Fruit fly (Drosophila melanogaster): ENCODE measurements around the gene CG2004.

Gene CG2004

DNA sequence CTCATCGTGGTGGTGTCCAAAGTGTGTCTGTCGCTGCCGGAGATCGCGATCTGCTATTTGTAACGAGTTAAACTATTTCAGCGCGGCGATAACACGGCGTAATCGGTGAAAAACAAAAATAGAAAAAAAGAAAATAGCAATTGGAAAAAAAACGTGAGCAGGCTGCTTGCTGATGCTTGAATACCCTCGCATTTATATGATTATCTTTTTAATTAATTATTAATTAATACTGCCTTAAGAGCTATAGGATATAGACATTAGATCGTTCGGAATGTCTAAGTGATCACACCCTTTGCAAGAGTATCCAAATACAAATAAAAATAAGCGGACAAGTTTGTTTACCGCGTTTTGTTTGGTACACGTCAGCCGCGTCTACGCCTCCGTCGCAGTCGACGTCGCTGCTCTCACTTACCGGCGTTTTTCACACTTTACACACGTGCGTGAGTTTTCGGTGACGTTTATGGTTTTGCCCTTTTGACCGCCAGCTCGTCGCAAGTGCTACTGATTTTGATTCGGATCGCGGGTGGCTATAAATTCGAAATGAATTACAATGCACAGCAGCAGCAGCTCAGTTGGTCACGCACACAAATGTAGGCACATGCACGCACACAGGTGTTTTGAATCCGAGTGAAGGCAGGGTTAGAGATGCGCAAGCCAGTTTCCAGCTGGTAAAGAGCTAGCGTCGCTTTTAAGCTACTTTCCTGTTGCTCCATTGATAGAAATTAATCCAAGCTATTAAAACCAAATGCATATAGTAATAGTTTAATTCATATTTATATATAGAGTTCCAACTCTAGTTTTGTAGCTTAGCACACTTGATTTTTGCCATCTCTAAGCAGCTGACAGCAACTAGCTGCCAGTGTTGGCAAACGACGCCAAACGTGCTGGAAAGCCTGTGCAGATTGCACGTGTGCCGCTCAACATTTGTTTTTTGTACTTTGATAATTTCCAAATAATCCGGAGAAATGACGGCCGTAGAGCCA, at the start of gene CG2004, which contains the start of gene CG1785 (continued):
- TF ChIP-seq CG6654 (GFP tag; optimal IDR thresholded peaks at IDR 0.05) (peak; percentile 68), CG1602 (GFP tag; optimal IDR thresholded peaks at IDR 0.05) (peak; percentile 91), Dp (GFP tag; optimal IDR thresholded peaks at IDR 0.05) (peak; percentile 41), CG18476 (GFP tag; optimal IDR thresholded peaks at IDR 0.05) (peak; percentile 93), ftz-f1 (GFP tag; optimal IDR thresholded peaks at IDR 0.05) (peak; percentile 56), cad (GFP tag; optimal IDR thresholded peaks at IDR 0.05) (no peak), lab (GFP tag; optimal IDR thresholded peaks at IDR 0.05) (peak; percentile 93), dati (GFP tag; IDR thresholded peaks at IDR 0.05) (peak; percentile 67), Ets97D (GFP tag; optimal IDR thresholded peaks at IDR 0.05) (peak; percentile 60), CG12219 (GFP tag; optimal IDR thresholded peaks at IDR 0.05) (peak; percentile 61), bowl (GFP tag; IDR thresholded peaks at IDR 0.05) (peak; percentile 78), Bgb (GFP tag; IDR thresholded peaks at IDR 0.05; ENCODE audit: partially characterized antibody) (peak; percentile 60), CG7963 (GFP tag; IDR thresholded peaks at IDR 0.05; ENCODE audit: partially characterized antibody) (no peak), CG7556 (GFP tag; optimal IDR thresholded peaks at IDR 0.05) (peak; percentile 92), run (tag; optimal IDR thresholded peaks at IDR 0.05) (peak; percentile 58), Meics (GFP tag; optimal IDR thresholded peaks at IDR 0.05) (peak; percentile 84), ind (GFP tag; optimal IDR thresholded peaks at IDR 0.05) (peak; percentile 91), NfI (GFP tag; optimal IDR thresholded peaks at IDR 0.05) (peak; percentile 92), CG6765 (GFP tag; optimal IDR thresholded peaks at IDR 0.05) (peak; percentile 74), psq (GFP tag; optimal IDR thresholded peaks at IDR 0.05) (peak; percentile 77), sens (GFP tag) (peak; percentile 96), H2.0 (GFP tag; IDR thresholded peaks at IDR 0.05) (peak; percentile 92), Jarid2 (GFP tag; optimal IDR thresholded peaks at IDR 0.05) (peak; percentile 46), CG33213 (GFP tag; optimal IDR thresholded peaks at IDR 0.05) (peak; percentile 79), peb (GFP tag; IDR thresholded peaks at IDR 0.05) (peak; percentile 91), gt (GFP tag; IDR thresholded peaks at IDR 0.05) (peak; percentile 83), sisA (GFP tag; IDR thresholded peaks at IDR 0.05) (peak; percentile 95), Elba2 (GFP tag; optimal IDR thresholded peaks at IDR 0.05) (peak; percentile 81), B-H1 (GFP tag; IDR thresholded peaks at IDR 0.05) (peak; percentile 86), CG11723 (GFP tag; optimal IDR thresholded peaks at IDR 0.05) (peak; percentile 83), CG11504 (tag; optimal IDR thresholded peaks at IDR 0.05) (peak; percentile 87), CG11247 (GFP tag; IDR thresholded peaks at IDR 0.05) (peak; percentile 93), nerfin-1 (tag; optimal IDR thresholded peaks at IDR 0.05) (peak; percentile 82), CG15073 (GFP tag; optimal IDR thresholded peaks at IDR 0.05) (peak; percentile 51), toy (GFP tag; IDR thresholded peaks at IDR 0.05) (peak; percentile 79), CG32767 (GFP tag; IDR thresholded peaks at IDR 0.05) (peak; percentile 82), eyg (GFP tag; optimal IDR thresholded peaks at IDR 0.05) (no peak), CG9215 (GFP tag; IDR thresholded peaks at IDR 0.05) (peak; percentile 91), CG5180 (GFP tag; optimal IDR thresholded peaks at IDR 0.05) (peak; percentile 63), tap (tag; optimal IDR thresholded peaks at IDR 0.05) (peak; percentile 74), CG17186 (GFP tag; optimal IDR thresholded peaks at IDR 0.05) (peak; percentile 78), sd (tag; optimal IDR thresholded peaks at IDR 0.05) (peak; percentile 46), CG30020 (tag; optimal IDR thresholded peaks at IDR 0.05) (peak; percentile 71), fd96Cb (tag; optimal IDR thresholded peaks at IDR 0.05) (peak; percentile 87), CG6791 (GFP tag; IDR thresholded peaks at IDR 0.05; ENCODE audit: partially characterized antibody) (peak; percentile 54; the same call in 1 of the 3 replicates), Tbp (GFP tag; optimal IDR thresholded peaks at IDR 0.05) (peak; percentile 19), Sox102F (GFP tag; optimal IDR thresholded peaks at IDR 0.05) (peak; percentile 90), NC2α (GFP tag; optimal IDR thresholded peaks at IDR 0.05) (peak; percentile 39)

All from whole organism, embryonic.